Fruit fly (Drosophila melanogaster) whole organism: ENCODE results near the gene CG17272.

ENCODE experiments used
- CG8478 ChIP-seq: fragments of >200 bp; optimal IDR thresholded peaks from 2 replicates; lab custom pipeline; 2018; ENCODE audit warnings: inconsistent platforms
- Dll ChIP-seq: fragments of >200 bp; optimal IDR thresholded peaks from 2 replicates; lab custom pipeline; 2017
- EcR ChIP-seq, 2 experiments: fragments of >200 bp; optimal IDR thresholded peaks; 2 replicates each; lab custom pipeline; 2017; ENCODE audit warnings: missing biosample characterization in 2 of 2, missing genetic modification characterization in 2 of 2, missing genetic modification reagents in 2 of 2
- pan ChIP-seq: fragments of >200 bp; optimal IDR thresholded peaks from 2 replicates; lab custom pipeline; 2017
- psq ChIP-seq: fragments of >200 bp; optimal IDR thresholded peaks from 2 replicates; lab custom pipeline; 2017
- usp ChIP-seq: fragments of >200 bp; optimal IDR thresholded peaks from 2 replicates; lab custom pipeline; 2017; ENCODE audit warnings: missing biosample characterization, missing genetic modification characterization, mixed read lengths

CG17272 gene

DNA sequence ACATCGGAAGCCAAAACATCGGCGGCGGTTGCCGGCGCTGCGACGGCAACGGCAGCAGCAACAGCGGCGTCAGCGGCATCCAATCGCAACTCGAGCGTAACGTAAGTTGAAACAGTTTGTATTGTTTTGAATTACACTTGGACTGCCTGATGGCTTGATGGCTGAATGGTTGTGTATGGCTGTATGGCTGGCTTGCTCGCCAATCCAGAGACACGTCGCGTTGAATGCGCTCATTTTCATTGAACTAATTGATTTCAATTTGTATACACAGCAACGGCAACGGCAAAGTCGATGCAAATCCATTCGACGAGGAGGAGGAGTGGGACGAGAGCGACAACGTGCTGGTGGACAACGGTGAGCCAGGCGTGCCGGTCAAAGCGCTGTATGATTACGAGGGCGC is 14.7 kb upstream of the CG17272 start:
- TF ChIP-seq EcR (GFP tag; optimal IDR thresholded peaks at IDR 0.05; lab: Kevin White, UChicago) (no peak), CG8478 (lab: Kevin White, UChicago) (no peak), pan (lab: Kevin White, UChicago) (no peak), Dll (lab: Kevin White, UChicago) (no peak), usp (GFP tag; lab: Kevin White, UChicago) (no peak), psq (lab: Kevin White, UChicago) (no peak)

DNA sequence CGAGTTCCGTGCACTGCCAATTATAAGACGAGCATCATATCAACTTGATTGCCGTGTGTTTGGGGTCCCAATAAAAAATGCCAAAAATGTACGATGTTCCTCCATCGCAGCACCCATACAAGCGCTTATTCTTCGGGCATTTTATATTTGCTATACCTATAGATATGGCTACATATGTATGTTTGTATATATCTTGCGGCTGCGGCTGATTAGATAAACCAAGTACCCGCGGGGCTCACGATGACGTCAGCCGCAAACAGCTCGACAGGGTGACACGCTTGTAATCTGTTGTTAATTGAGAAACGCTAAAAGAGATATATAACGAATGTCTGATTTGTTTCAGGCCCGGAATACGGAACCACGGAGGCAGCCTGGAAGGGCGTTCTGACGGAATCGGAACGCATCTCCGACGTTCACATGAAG is 13.2 kb upstream of the CG17272 start:
- no peak for TF ChIP-seq Dll (lab: Kevin White, UChicago)
- TF ChIP-seq CG8478 (lab: Kevin White, UChicago), result no peak
- no peak for TF ChIP-seq EcR (GFP tag; optimal IDR thresholded peaks at IDR 0.05; lab: Kevin White, UChicago)
- no peak for TF ChIP-seq pan (lab: Kevin White, UChicago)
- no peak for TF ChIP-seq usp (GFP tag; lab: Kevin White, UChicago)
- no peak for TF ChIP-seq psq (lab: Kevin White, UChicago)

DNA sequence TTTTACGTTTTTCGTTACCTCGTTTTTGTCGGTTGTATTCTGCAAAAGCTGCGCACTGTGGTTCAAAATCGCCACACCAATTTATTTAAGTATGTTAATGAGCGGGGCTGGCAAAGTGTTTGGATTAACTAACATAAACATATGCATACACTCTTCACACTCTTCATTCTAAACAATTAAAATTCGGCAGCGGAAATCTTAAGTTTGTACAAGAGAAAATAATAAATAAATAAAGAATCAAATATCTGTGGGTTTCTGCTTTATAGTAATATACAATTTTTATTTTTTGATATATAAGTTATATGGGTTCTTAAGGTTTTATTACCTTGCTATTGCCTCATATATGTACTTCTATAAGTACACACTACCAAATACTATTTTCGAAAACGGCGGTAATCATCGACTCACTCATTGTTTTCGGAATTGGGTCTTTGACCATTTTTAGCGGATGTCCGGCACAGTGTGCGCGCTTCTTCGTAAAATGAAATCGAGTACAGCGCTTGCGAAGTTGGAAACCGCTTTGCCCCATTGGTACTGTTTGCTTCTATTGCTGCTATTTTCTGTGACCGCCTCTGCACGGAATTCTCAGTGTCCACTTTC is 12.3 kb upstream of the CG17272 start:
- TF ChIP-seq psq (lab: Kevin White, UChicago), result no peak
- TF ChIP-seq EcR (GFP tag; optimal IDR thresholded peaks at IDR 0.05; lab: Kevin White, UChicago), result no peak
- no peak for TF ChIP-seq usp (GFP tag; lab: Kevin White, UChicago)
- TF ChIP-seq Dll (lab: Kevin White, UChicago), result no peak
- TF ChIP-seq pan (lab: Kevin White, UChicago), result no peak
- TF ChIP-seq CG8478 (lab: Kevin White, UChicago), result no peak

DNA sequence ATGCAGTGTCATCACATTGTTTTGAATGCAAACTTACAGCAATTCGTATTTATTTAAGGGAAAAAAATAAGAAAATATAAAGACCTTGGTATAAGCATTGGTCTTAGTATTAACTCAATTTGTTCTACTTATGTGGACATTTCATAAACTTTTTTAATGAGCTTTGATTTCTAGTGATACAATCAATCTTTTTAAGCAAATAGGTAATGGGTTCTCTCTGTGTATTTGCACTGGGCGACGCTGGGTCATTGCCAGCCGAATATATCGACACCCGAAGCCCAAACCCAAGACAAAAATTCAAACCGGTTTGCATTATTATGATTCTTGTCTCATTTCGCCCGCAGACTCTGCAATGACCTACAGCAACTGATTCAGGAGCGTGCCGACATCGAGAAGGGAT is 11.5 kb upstream of the CG17272 start:
- TF ChIP-seq usp (GFP tag; lab: Kevin White, UChicago) (no peak), psq (lab: Kevin White, UChicago) (no peak), Dll (lab: Kevin White, UChicago) (no peak), CG8478 (lab: Kevin White, UChicago) (no peak), pan (lab: Kevin White, UChicago) (no peak), EcR (GFP tag; optimal IDR thresholded peaks at IDR 0.05; lab: Kevin White, UChicago) (no peak)

DNA sequence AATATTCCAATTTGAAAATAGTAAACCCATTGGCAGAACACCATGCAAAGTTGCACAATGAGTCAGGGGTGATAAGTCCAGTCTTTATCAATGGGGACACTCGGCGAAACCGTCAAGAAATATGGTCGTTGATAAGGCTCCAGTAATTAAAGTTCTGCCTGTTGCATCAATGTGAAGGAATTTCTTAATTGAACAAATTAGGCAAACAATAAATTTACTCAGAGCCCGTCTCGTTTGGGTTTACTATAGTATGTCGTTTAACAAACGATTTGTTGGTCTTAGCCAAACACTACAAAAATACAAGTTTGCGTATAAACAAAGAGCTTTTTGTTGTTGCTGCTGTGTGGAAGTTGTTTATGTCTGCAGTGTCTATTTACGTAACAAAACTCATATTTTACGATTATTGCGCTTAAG is 10.7 kb upstream of the CG17272 start:
- TF ChIP-seq psq (lab: Kevin White, UChicago) (no peak), pan (lab: Kevin White, UChicago) (no peak), EcR (GFP tag; optimal IDR thresholded peaks at IDR 0.05; lab: Kevin White, UChicago) (no peak), Dll (lab: Kevin White, UChicago) (no peak), usp (GFP tag; lab: Kevin White, UChicago) (no peak), CG8478 (lab: Kevin White, UChicago) (no peak)

DNA sequence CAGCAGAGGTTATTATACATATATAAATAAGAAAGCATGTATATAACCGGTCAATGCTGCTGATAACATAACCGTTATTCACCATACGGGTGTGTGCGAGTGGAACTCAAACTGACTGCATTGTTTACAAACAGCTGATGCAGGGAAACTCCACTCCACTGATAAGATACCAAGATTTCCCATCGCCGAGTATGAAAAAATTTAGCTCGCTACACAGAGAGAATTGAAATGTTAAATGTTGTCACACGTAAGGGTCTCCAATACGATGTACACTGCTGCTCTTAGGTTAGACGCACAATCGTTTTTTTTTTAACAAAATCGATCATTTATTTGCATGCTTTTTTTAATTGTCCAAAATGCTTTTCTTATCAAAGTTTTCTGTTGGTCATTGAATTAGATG is 9.6 kb upstream of the CG17272 start:
- TF ChIP-seq usp (GFP tag; lab: Kevin White, UChicago) (no peak), EcR (GFP tag; optimal IDR thresholded peaks at IDR 0.05; lab: Kevin White, UChicago) (no peak), psq (lab: Kevin White, UChicago) (no peak), pan (lab: Kevin White, UChicago) (no peak)

DNA sequence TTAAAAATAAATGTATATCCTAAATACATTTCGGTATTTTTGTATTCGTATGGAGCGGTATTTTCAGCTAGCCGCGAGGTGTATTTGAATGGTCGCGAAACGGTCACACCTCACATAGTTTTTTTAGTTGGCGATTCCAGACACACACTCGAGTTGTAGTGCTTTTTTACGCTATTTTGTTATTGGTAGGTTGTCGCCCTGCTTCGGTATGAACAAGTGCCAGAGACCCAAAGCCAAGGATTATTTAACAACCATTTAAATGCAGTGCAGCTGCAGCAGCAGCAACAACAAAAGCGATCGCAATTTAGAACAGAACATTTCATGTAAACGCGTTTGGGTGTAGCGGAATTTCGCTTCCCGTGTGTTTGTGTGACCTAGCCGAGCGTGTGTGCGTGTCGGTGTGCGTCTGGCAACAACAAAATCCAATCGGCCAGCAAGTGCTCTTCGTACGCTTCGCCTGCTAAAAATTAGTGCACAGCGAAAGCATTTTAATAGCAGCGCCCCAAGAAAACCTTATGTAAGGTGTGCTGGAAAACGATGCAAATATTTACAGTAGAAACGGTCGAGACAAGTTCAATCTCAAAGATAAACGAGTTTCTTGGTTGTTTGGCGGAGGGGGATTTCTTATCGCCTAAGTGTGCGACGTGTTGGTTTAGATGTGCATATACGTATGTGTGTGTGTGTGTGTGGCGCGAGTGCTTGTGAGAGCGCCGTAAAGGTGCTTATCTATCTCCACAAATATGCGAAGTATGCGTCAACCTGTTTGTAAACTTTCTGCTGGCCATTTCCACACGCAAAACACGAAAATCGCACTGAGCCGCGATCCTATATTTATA is 8.9 kb upstream of the CG17272 start, which contains the start of gene Synd:
Synd (plus strand) TSS at position 111 of the 836 bp plus-strand sequence.
- TF ChIP-seq EcR (GFP tag; optimal IDR thresholded peaks at IDR 0.05; lab: Kevin White, UChicago), result peak in 1 of 2 experiments; percentile 36
- no peak for TF ChIP-seq psq (lab: Kevin White, UChicago)
- TF ChIP-seq Dll (lab: Kevin White, UChicago), result no peak
- TF ChIP-seq usp (GFP tag; lab: Kevin White, UChicago), result no peak

DNA sequence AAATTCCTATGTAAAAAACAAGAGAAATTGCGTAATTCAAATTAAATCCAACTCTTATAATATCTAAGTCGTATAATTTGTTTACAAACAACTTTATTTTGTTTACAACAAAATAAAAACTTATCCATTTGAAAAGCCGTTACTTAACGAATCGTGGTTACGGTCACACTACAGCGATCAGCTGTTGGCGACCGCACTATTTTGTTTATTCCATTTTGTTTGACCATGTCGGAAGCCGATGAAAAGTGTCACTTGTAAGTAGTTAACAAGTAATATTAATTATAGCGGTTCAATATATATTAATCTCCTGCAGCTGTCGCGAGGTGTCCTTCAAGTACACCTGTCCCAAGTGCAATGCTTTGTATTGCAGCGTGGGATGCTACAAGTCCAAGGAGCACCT is 6.9 kb upstream of the CG17272 start, which contains the start of gene CG31223:
CG31223 (plus strand) TSS at position 165 of the 400 bp plus-strand sequence.
- no peak for TF ChIP-seq psq (lab: Kevin White, UChicago)
- TF ChIP-seq CG8478 (lab: Kevin White, UChicago), result no peak
- no peak for TF ChIP-seq pan (lab: Kevin White, UChicago)
- no peak for TF ChIP-seq EcR (GFP tag; optimal IDR thresholded peaks at IDR 0.05; lab: Kevin White, UChicago)
- no peak for TF ChIP-seq usp (GFP tag; lab: Kevin White, UChicago)
- TF ChIP-seq Dll (lab: Kevin White, UChicago), result no peak

DNA sequence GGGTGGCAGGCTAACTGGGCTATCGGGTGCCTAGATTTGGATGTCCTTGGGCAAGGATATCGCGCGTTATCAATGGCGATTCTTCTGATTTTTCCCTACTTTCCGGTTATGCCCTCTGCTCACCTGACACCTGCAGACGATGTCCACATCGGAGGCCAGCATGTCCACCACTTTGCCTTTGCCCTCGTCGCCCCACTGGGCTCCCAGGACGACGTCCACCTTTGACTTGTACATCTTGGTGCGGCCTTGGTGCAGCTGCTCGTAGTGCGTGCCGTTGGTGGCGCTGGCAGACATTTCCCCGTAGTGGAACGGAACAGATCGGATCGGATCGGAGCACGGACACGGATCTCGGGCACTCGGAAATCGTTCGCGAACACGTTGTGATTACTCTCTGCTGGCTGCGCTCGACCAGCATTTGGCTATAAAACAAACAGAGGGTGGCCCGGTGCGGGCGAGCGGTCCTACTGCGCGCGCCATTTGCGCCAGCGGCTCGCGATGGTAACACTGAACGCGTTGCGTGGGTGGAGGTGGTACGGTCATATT is 6.2 kb upstream of the CG17272 start, which contains the start of gene Adss:
Adss (minus strand) TSS at position 428 of the 543 bp plus-strand sequence.
- TF ChIP-seq psq (lab: Kevin White, UChicago), result no peak
- no peak for TF ChIP-seq Dll (lab: Kevin White, UChicago)
- TF ChIP-seq CG8478 (lab: Kevin White, UChicago), result no peak
- no peak for TF ChIP-seq EcR (GFP tag; optimal IDR thresholded peaks at IDR 0.05; lab: Kevin White, UChicago)
- no peak for TF ChIP-seq pan (lab: Kevin White, UChicago)
- no peak for TF ChIP-seq usp (GFP tag; lab: Kevin White, UChicago)

DNA sequence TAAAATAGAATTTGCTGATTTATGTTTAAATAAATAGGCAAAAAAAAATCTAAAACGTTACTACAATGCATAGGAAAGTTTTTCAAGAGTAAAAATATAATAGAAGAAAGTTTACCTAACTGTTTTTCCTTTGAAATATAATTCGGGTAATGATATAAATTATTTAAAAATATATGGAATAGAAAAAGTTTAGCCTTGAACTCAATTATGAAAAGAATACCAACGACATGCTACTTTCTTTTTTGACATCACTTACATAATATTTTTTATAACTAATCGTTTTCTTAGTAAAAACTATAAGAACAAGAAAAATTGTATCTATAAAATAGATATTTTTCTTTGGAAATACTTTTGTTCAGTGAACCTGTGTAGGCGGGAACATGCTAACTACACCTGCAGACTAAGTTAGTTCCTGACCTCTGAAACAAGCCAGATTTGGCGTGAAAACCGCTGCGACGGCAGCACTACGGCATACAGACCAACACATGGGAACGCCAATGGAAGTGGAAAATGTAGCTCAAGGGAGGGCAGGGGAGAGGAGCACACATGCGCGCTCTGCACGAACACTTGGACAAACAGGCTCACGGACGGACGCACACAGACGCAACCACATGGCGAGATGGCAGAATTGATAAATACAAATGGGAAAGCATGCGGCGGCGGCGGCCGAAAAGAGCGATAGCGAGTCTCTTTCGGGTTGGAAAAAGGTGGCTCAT is 5.5 kb upstream of the CG17272 start:
- TF ChIP-seq psq (lab: Kevin White, UChicago) (no peak), CG8478 (lab: Kevin White, UChicago) (no peak), usp (GFP tag; lab: Kevin White, UChicago) (no peak), pan (lab: Kevin White, UChicago) (no peak), Dll (lab: Kevin White, UChicago) (no peak), EcR (GFP tag; optimal IDR thresholded peaks at IDR 0.05; lab: Kevin White, UChicago) (no peak)
